Worm (Caenorhabditis elegans): ENCODE data around the gene col-177.

The col-177 gene

DNA sequence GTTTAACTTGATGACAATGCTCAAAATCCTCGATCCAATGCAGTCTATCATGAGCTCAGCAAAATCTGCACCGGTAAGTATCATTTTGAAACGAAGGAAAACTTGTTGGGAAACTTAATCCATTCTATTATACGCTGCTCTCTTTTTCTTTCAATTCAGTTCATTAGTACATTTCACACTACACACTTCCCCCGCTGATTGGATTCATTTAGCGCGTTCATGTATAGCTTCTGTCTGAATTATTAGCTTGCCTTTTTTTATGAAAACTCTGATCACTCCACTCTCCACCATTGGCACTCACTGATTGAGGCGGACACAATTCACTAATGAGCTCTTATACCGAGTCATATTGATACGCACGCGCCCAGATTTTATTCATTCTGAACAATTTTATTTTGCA lies 36.6 kb upstream of the col-177 start:
- TF ChIP-seq jun-1 (tag; optimal IDR thresholded peaks at IDR 0.05), result no peak
- TF ChIP-seq nhr-12 (tag; optimal IDR thresholded peaks at IDR 0.05), result no peak
- no peak for TF ChIP-seq nhr-11 (tag; optimal IDR thresholded peaks at IDR 0.05)
- no peak for TF ChIP-seq nhr-25 (tag; optimal IDR thresholded peaks at IDR 0.05)
- no peak for TF ChIP-seq lsy-12 (tag; optimal IDR thresholded peaks at IDR 0.05)
- no peak for TF ChIP-seq tbx-2 (tag; optimal IDR thresholded peaks at IDR 0.05)
- no peak for TF ChIP-seq elt-3 (tag; optimal IDR thresholded peaks at IDR 0.05)
- no peak for TF ChIP-seq snpc-4 (tag; optimal IDR thresholded peaks at IDR 0.05)
- TF ChIP-seq fos-1 (tag; optimal IDR thresholded peaks at IDR 0.05), result no peak
- no peak for TF ChIP-seq mml-1 (tag; optimal IDR thresholded peaks at IDR 0.05)
- TF ChIP-seq elt-2 (tag; optimal IDR thresholded peaks at IDR 0.05), result no peak
- no peak for TF ChIP-seq nfya-1 (tag; optimal IDR thresholded peaks at IDR 0.05; ENCODE audit: insufficient read depth)
- TF ChIP-seq aly-2 (tag; optimal IDR thresholded peaks at IDR 0.05), result no peak
- TF ChIP-seq ztf-4 (tag; optimal IDR thresholded peaks at IDR 0.05), result no peak
- no peak for TF ChIP-seq lin-15B (tag; optimal IDR thresholded peaks at IDR 0.05)
- no peak for TF ChIP-seq fkh-10 (GFP tag; optimal IDR thresholded peaks at IDR 0.05)

ce11 chrX:11036114-11037087 lies 34.8 kb upstream of the col-177 start:
- TF ChIP-seq ama-1 (optimal IDR thresholded peaks at IDR 0.05), result peak; percentile 61
- no peak for TF ChIP-seq eor-1 (tag; optimal IDR thresholded peaks at IDR 0.05)
- peak; percentile 48 for TF ChIP-seq pqm-1 (tag; optimal IDR thresholded peaks at IDR 0.05)
- no peak for TF ChIP-seq nhr-11 (tag; optimal IDR thresholded peaks at IDR 0.05)
- TF ChIP-seq skn-1 (tag; optimal IDR thresholded peaks at IDR 0.05), result peak; percentile 54
- TF ChIP-seq nhr-12 (tag; optimal IDR thresholded peaks at IDR 0.05), result no peak
- peak; percentile 23 for TF ChIP-seq hmg-11 (tag; optimal IDR thresholded peaks at IDR 0.05)
- no peak for TF ChIP-seq sea-2 (GFP tag; optimal IDR thresholded peaks at IDR 0.05)
- no peak for TF ChIP-seq nhr-77 (tag; optimal IDR thresholded peaks at IDR 0.05)
- no peak for TF ChIP-seq aly-2 (tag; optimal IDR thresholded peaks at IDR 0.05)
- TF ChIP-seq nhr-43 (tag; optimal IDR thresholded peaks at IDR 0.05; ENCODE audit: poor library complexity, severe bottlenecking), result peak; percentile 36
- TF ChIP-seq lin-39 (tag; optimal IDR thresholded peaks at IDR 0.05), result no peak
- TF ChIP-seq snpc-4 (tag; optimal IDR thresholded peaks at IDR 0.05), result no peak
- no peak for TF ChIP-seq ztf-11 (tag; optimal IDR thresholded peaks at IDR 0.05)
- peak; percentile 19 for TF ChIP-seq nhr-25 (tag; optimal IDR thresholded peaks at IDR 0.05)
- TF ChIP-seq ceh-16 (tag; optimal IDR thresholded peaks at IDR 0.05), result no peak
- no peak for TF ChIP-seq unc-39 (tag; optimal IDR thresholded peaks at IDR 0.05)
- TF ChIP-seq nhr-76 (tag; optimal IDR thresholded peaks at IDR 0.05), result no peak
- no peak for TF ChIP-seq ZK546.5 (tag; optimal IDR thresholded peaks at IDR 0.05)
- TF ChIP-seq ceh-82 (tag; optimal IDR thresholded peaks at IDR 0.05), result no peak
- no peak for TF ChIP-seq nhr-67 (tag; optimal IDR thresholded peaks at IDR 0.05)
- no peak for TF ChIP-seq jun-1 (tag; optimal IDR thresholded peaks at IDR 0.05)
- no peak for TF ChIP-seq fkh-10 (GFP tag; optimal IDR thresholded peaks at IDR 0.05)
- TF ChIP-seq lsy-12 (tag; optimal IDR thresholded peaks at IDR 0.05), result no peak
- TF ChIP-seq zag-1 (tag; optimal IDR thresholded peaks at IDR 0.05), result no peak
- no peak for TF ChIP-seq egl-27 (tag; optimal IDR thresholded peaks at IDR 0.05)
- TF ChIP-seq pha-4 (tag; optimal IDR thresholded peaks at IDR 0.05), result peak; percentile 40
- TF ChIP-seq lin-15B (tag; optimal IDR thresholded peaks at IDR 0.05), result no peak
- no peak for TF ChIP-seq elt-1 (tag; optimal IDR thresholded peaks at IDR 0.05)
- TF ChIP-seq R02D3.7 (tag; optimal IDR thresholded peaks at IDR 0.05), result no peak
- no peak for TF ChIP-seq fos-1 (tag; optimal IDR thresholded peaks at IDR 0.05)
- no peak for TF ChIP-seq ceh-9 (tag; optimal IDR thresholded peaks at IDR 0.05)
- TF ChIP-seq egl-5 (tag; optimal IDR thresholded peaks at IDR 0.05), result no peak
- peak; percentile 91 for TF ChIP-seq elt-2 (tag; optimal IDR thresholded peaks at IDR 0.05)
- no peak for TF ChIP-seq unc-62 (GFP tag; optimal IDR thresholded peaks at IDR 0.05)
- no peak for TF ChIP-seq daf-12 (tag; optimal IDR thresholded peaks at IDR 0.05)
- TF ChIP-seq elt-3 (tag; optimal IDR thresholded peaks at IDR 0.05), result peak in 1 of 3 experiments; percentile 7
- TF ChIP-seq nhr-237 (tag; optimal IDR thresholded peaks at IDR 0.05), result no peak
- TF ChIP-seq ztf-4 (tag; optimal IDR thresholded peaks at IDR 0.05), result no peak
- peak; percentile 83 for TF ChIP-seq nhr-23 (tag; optimal IDR thresholded peaks at IDR 0.05)
- no peak for TF ChIP-seq nfya-1 (tag; optimal IDR thresholded peaks at IDR 0.05; ENCODE audit: insufficient read depth)
- no peak for TF ChIP-seq mdl-1 (tag; optimal IDR thresholded peaks at IDR 0.05)
- TF ChIP-seq nhr-28 (tag; optimal IDR thresholded peaks at IDR 0.05), result no peak
- peak; percentile 15 for TF ChIP-seq tbx-2 (tag; optimal IDR thresholded peaks at IDR 0.05)
- no peak for TF ChIP-seq mml-1 (tag; optimal IDR thresholded peaks at IDR 0.05)
- TF ChIP-seq ceh-28 (tag; optimal IDR thresholded peaks at IDR 0.05), result peak; percentile 50
- no peak for TF ChIP-seq fkh-2 (tag; optimal IDR thresholded peaks at IDR 0.05)

All from whole organism, L3 larva.